Worm (Caenorhabditis elegans) whole organism, midembryonic: ENCODE data around the gene mig-10.
A peak's percentile ranks its signal among the peaks of the same experiment; 100 is the strongest.

Source experiments
- T22C8.4 ChIP-seq: fragments of 200-800 bp; sonication (Bioruptor generic); IDR thresholded peaks from 2 replicates; pipeline ENCODE4 v1.3.6; 2022; ENCODE audit warnings: missing genetic modification characterization, missing compliant biosample characterization
- cog-1 ChIP-seq: sonication (generic microtip); optimal IDR thresholded peaks from 2 replicates; lab custom pipeline; 2016; ENCODE audit warnings: missing genetic modification characterization, missing compliant biosample characterization
- flt-1 ChIP-seq: fragments of 200-800 bp; sonication (Bioruptor generic); IDR thresholded peaks from 2 replicates; pipeline ENCODE4 v1.3.6; 2022; ENCODE audit warnings: missing genetic modification characterization, missing compliant biosample characterization
- klf-2 ChIP-seq: fragments of 200-800 bp; sonication (Bioruptor generic); conservative IDR thresholded peaks from 2 replicates; pipeline ENCODE4 v1.3.6; 2022; ENCODE audit warnings: missing genetic modification reagents, missing genetic modification characterization, missing compliant biosample characterization
- med-1 ChIP-seq: sonication (generic microtip); optimal IDR thresholded peaks from 2 replicates; lab custom pipeline; 2017; ENCODE audit warnings: missing genetic modification characterization, mild to moderate bottlenecking, missing compliant biosample characterization, antibody characterized with exemption, missing genetic modification reagents; ENCODE audit not compliant: insufficient read depth
- ref-1 ChIP-seq: fragments of 200-800 bp; sonication (Bioruptor generic); conservative IDR thresholded peaks from 2 replicates; pipeline ENCODE4 v1.3.6; 2022; ENCODE audit warnings: missing genetic modification reagents, missing genetic modification characterization, missing compliant biosample characterization
- tab-1 ChIP-seq: fragments of 200-800 bp; sonication (Bioruptor generic); IDR thresholded peaks from 2 replicates; pipeline ENCODE4 v1.3.6; 2022; ENCODE audit warnings: missing genetic modification characterization, missing compliant biosample characterization
- ztf-23 ChIP-seq: fragments of 200-800 bp; sonication (Bioruptor generic); IDR thresholded peaks from 2 replicates; pipeline ENCODE4 v1.3.6; 2022; ENCODE audit warnings: missing genetic modification reagents, missing genetic modification characterization, missing compliant biosample characterization
- ztf-29 ChIP-seq: fragments of 200-800 bp; sonication (Bioruptor generic); IDR thresholded peaks from 2 replicates; pipeline ENCODE4 v1.3.6; 2022; ENCODE audit warnings: missing genetic modification reagents, missing genetic modification characterization, missing compliant biosample characterization

mig-10 gene

DNA sequence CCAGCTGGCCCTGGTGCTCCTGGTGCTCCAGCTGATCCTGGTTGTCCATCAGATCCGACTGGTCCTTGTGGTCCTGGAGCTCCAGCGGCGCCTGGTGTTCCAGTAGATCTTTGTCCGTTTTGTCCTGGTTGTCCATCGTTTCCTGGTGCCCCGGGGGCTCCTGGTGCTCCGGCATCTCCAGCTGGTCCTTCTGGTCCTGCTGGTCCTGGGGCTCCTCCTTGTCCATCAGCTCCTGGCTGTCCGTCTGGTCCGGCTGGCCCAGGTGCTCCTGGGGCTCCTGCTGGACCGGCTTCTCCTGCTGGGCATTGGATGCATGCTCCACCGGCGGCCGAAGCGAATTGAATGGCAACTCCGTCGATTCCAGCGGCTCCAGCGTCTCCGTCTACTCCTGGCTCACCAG is 16.3 kb upstream of the mig-10 start:
- no peak for TF ChIP-seq ztf-29
- TF ChIP-seq ztf-23 = no peak
- no peak for TF ChIP-seq tab-1 (GFP tag; lab: Robert Waterston, UW)
- TF ChIP-seq flt-1 (GFP tag; lab: Robert Waterston, UW) = no peak
- no peak for TF ChIP-seq med-1
- TF ChIP-seq T22C8.4 (GFP tag; lab: Robert Waterston, UW) = no peak
- no peak for TF ChIP-seq klf-2 (GFP tag; lab: Robert Waterston, UW)
- no peak for TF ChIP-seq ref-1 (GFP tag; lab: Robert Waterston, UW)
- TF ChIP-seq cog-1 = no peak

- TF ChIP-seq flt-1 (GFP tag; lab: Robert Waterston, UW) (no peak), ztf-23 (no peak), cog-1 (no peak), ref-1 (GFP tag; lab: Robert Waterston, UW) (no peak), med-1 (no peak), ztf-29 (no peak), klf-2 (GFP tag; lab: Robert Waterston, UW) (no peak), tab-1 (GFP tag; lab: Robert Waterston, UW) (no peak), T22C8.4 (GFP tag; lab: Robert Waterston, UW) (no peak)
Observed at ce11 chrIII:8263377-8263776, 15.5 kb upstream of the mig-10 start, which contains the start of gene col-91. TSS of gene col-91 (minus strand) at chrIII:8263664.

ce11 chrIII:8265753-8266152 is 13.1 kb upstream of the mig-10 start, which contains the start of gene mrps-9:
TSS of gene mrps-9 (plus strand) at chrIII:8266062.
- TF ChIP-seq flt-1 (GFP tag; lab: Robert Waterston, UW) (0 out of 2 replicates have a peak, but pooled peaks have one; percentile 23), klf-2 (GFP tag; lab: Robert Waterston, UW) (no peak)

DNA sequence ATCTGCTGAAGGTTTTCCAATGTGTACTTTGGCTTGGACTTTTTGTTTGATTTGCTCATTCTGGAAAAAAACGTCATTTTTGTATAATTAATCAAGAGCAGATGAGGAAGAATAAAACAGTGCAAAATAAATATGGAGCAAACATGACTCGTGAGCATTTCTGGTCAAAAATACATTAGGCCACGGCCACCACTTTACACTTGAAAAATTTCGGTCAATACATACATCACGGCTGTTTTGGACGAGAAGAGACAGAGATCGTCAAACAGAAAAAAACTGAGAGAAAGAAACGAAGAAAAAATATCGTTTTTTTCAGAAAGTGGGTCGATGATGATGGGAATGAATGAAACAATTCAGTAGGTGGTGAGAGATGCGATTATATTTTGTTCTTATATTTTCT is 10.6 kb upstream of the mig-10 start, which contains the start of the genes F09G8.7 and crn-7:
F09G8.7 (minus strand) TSS at position 60 of the 400 bp plus-strand sequence.
crn-7 (plus strand) TSS at position 236 of the 400 bp plus-strand sequence.
- TF ChIP-seq klf-2 (GFP tag; lab: Robert Waterston, UW) (no peak), ztf-23 (no peak), med-1 (no peak)

DNA sequence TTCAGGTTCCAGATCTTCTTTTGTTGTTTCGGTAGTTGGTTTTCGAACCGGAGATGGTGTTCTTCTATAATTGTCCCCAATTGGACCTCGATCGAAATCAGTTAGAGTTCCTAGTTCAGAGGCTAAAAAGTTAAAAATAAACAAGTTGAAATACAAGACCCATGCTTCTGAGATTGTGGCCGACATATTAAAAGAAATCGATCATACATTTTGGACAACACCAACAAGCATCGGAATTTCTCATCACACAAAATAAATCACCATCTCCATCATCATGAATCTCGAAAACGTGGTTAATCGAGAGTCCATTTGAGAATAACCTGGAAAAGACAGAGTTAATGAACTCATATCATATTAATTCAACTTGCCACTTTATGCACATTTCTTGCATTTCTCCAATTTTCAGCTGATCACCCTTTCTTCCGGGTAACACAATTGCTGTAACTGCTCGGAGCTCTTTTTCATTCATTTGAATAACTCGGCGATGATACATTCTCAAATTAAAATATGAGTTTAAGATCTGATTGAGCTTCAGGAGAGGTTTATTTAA is 7.2 kb upstream of the mig-10 start, which contains the start of the genes mps-4 and F09G8.10:
mps-4 (minus strand) TSS at position 101 of the 550 bp plus-strand sequence.
F09G8.10 (minus strand) TSS at position 500 of the 550 bp plus-strand sequence.
- no peak for TF ChIP-seq ztf-29
- no peak for TF ChIP-seq klf-2 (GFP tag; lab: Robert Waterston, UW)
- no peak for TF ChIP-seq cog-1
- no peak for TF ChIP-seq ref-1 (GFP tag; lab: Robert Waterston, UW)
- TF ChIP-seq flt-1 (GFP tag; lab: Robert Waterston, UW) = no peak
- no peak for TF ChIP-seq ztf-23
- TF ChIP-seq med-1 = no peak
- no peak for TF ChIP-seq tab-1 (GFP tag; lab: Robert Waterston, UW)
- TF ChIP-seq T22C8.4 (GFP tag; lab: Robert Waterston, UW) = no peak

- no peak for TF ChIP-seq tab-1 (GFP tag; lab: Robert Waterston, UW)
- no peak for TF ChIP-seq T22C8.4 (GFP tag; lab: Robert Waterston, UW)
- TF ChIP-seq ztf-23 = no peak
Observed at ce11 chrIII:8275871-8276270, 3.0 kb upstream of the mig-10 start, which contains the start of gene clec-160. TSS of gene clec-160 (minus strand) at chrIII:8275971.

ce11 chrIII:8279567-8279966 is 666 bp downstream of the mig-10 start:
- TF ChIP-seq cog-1 = no peak
- TF ChIP-seq T22C8.4 (GFP tag; lab: Robert Waterston, UW) = no peak
- no peak for TF ChIP-seq ref-1 (GFP tag; lab: Robert Waterston, UW)
- TF ChIP-seq med-1 = no peak
- no peak for TF ChIP-seq flt-1 (GFP tag; lab: Robert Waterston, UW)
- TF ChIP-seq tab-1 (GFP tag; lab: Robert Waterston, UW) = no peak
- TF ChIP-seq ztf-23 = no peak
- TF ChIP-seq klf-2 (GFP tag; lab: Robert Waterston, UW) = no peak
- no peak for TF ChIP-seq ztf-29

ce11 chrIII:8280352-8280751 is 1.5 kb downstream of the mig-10 start:
- no peak for TF ChIP-seq klf-2 (GFP tag; lab: Robert Waterston, UW)
- TF ChIP-seq cog-1 = no peak
- no peak for TF ChIP-seq ztf-23
- no peak for TF ChIP-seq ref-1 (GFP tag; lab: Robert Waterston, UW)
- TF ChIP-seq med-1 = no peak
- no peak for TF ChIP-seq T22C8.4 (GFP tag; lab: Robert Waterston, UW)

- no peak for TF ChIP-seq ref-1 (GFP tag; lab: Robert Waterston, UW)
- TF ChIP-seq klf-2 (GFP tag; lab: Robert Waterston, UW) = no peak
- no peak for TF ChIP-seq cog-1
- TF ChIP-seq med-1 = no peak
- no peak for TF ChIP-seq flt-1 (GFP tag; lab: Robert Waterston, UW)
- no peak for TF ChIP-seq T22C8.4 (GFP tag; lab: Robert Waterston, UW)
- TF ChIP-seq ztf-23 = no peak
- TF ChIP-seq tab-1 (GFP tag; lab: Robert Waterston, UW) = no peak
- TF ChIP-seq ztf-29 = no peak
Observed at ce11 chrIII:8281310-8281709, 2.4 kb downstream of the mig-10 start.

- TF ChIP-seq ztf-23 (no peak), med-1 (no peak), ref-1 (GFP tag; lab: Robert Waterston, UW) (no peak), cog-1 (no peak), tab-1 (GFP tag; lab: Robert Waterston, UW) (no peak), klf-2 (GFP tag; lab: Robert Waterston, UW) (no peak), T22C8.4 (GFP tag; lab: Robert Waterston, UW) (no peak), ztf-29 (no peak), flt-1 (GFP tag; lab: Robert Waterston, UW) (no peak)
Observed at ce11 chrIII:8283525-8283924, 4.6 kb downstream of the mig-10 start.
